Worm (Caenorhabditis elegans): ENCODE data around the gene F26F4.6.

ce11 chrIII:4893540-4893939 is at the start of gene F26F4.6:
- TF ChIP-seq T26A5.8 (tag; optimal IDR thresholded peaks at IDR 0.05), result no peak
- no peak for TF ChIP-seq ztf-6 (GFP tag; IDR thresholded peaks at IDR 0.05)
- no peak for TF ChIP-seq unc-130 (GFP tag; optimal IDR thresholded peaks at IDR 0.05)
- no peak for TF ChIP-seq ceh-79 (tag; optimal IDR thresholded peaks at IDR 0.05)
- no peak for TF ChIP-seq B0035.1 (tag; optimal IDR thresholded peaks at IDR 0.05)
- TF ChIP-seq B0019.2 (GFP tag; conservative IDR thresholded peaks at IDR 0.05), result no peak
- no peak for TF ChIP-seq efl-1 (GFP tag; optimal IDR thresholded peaks at IDR 0.05)
- no peak for TF ChIP-seq F55B11.4 (tag; optimal IDR thresholded peaks at IDR 0.05; ENCODE audit: borderline replicate concordance, insufficient read depth)
